Fruit fly (Drosophila melanogaster) whole organism, embryonic: ENCODE data around the gene Cdc37.
A peak's percentile ranks its signal among the peaks of the same experiment; 100 is the strongest.

Experiments
- Ada2b ChIP-seq: fragments of 200-800 bp; sonication (Bioruptor generic); IDR thresholded peaks from 2 replicates; pipeline ENCODE4 v1.3.6; 2022; ENCODE audit warnings: missing biosample characterization, missing genetic modification characterization
- Bgb ChIP-seq: fragments of 200-800 bp; sonication (Bioruptor generic); IDR thresholded peaks from 2 replicates; pipeline ENCODE4 v1.3.6; 2022; ENCODE audit warnings: missing biosample characterization, missing genetic modification characterization; ENCODE audit not compliant: partially characterized antibody
- CG10654 ChIP-seq: fragments of 200-800 bp; sonication (Bioruptor generic); optimal IDR thresholded peaks from 2 replicates; lab custom pipeline; 2016; ENCODE audit warnings: missing biosample characterization, missing genetic modification characterization
- CG12769 ChIP-seq: fragments of 200-800 bp; sonication (Bioruptor generic); optimal IDR thresholded peaks from 2 replicates; lab custom pipeline; 2019; ENCODE audit warnings: missing biosample characterization, mild to moderate bottlenecking, missing genetic modification characterization, moderate library complexity
- CG12942 ChIP-seq: fragments of 200-800 bp; sonication (Bioruptor generic); optimal IDR thresholded peaks from 3 replicates; lab custom pipeline; 2016; ENCODE audit warnings: missing biosample characterization, missing genetic modification characterization
- CG15011 ChIP-seq: fragments of 200-800 bp; sonication (Bioruptor generic); optimal IDR thresholded peaks from 3 replicates; lab custom pipeline; 2018; ENCODE audit warnings: missing biosample characterization, mild to moderate bottlenecking, missing genetic modification characterization
- CG17186 ChIP-seq: fragments of 200-800 bp; sonication (Bioruptor generic); optimal IDR thresholded peaks from 3 replicates; lab custom pipeline; 2017; ENCODE audit warnings: missing biosample characterization, missing genetic modification reagents, missing genetic modification characterization
- CG18476 ChIP-seq: fragments of 200-800 bp; sonication (Bioruptor generic); optimal IDR thresholded peaks from 2 replicates; lab custom pipeline; 2016; ENCODE audit warnings: missing biosample characterization, mild to moderate bottlenecking, missing genetic modification characterization
- CG2116 ChIP-seq: fragments of 200-800 bp; sonication (Bioruptor generic); optimal IDR thresholded peaks from 3 replicates; lab custom pipeline; 2018; ENCODE audit warnings: missing biosample characterization, mild to moderate bottlenecking, missing genetic modification characterization
- CG3281 ChIP-seq: fragments of 200-800 bp; sonication (Bioruptor generic); optimal IDR thresholded peaks from 3 replicates; lab custom pipeline; 2017; ENCODE audit warnings: missing biosample characterization, mild to moderate bottlenecking, missing genetic modification characterization
- CG33213 ChIP-seq: fragments of 200-800 bp; sonication (Bioruptor generic); optimal IDR thresholded peaks from 3 replicates; lab custom pipeline; 2016; ENCODE audit warnings: missing biosample characterization, missing genetic modification characterization
- CG4360 ChIP-seq: fragments of 200-800 bp; sonication (Bioruptor generic); IDR thresholded peaks from 2 replicates; pipeline ENCODE4 v1.3.6; 2022; ENCODE audit warnings: missing biosample characterization, missing genetic modification characterization
- CG4617 ChIP-seq: fragments of 200-800 bp; sonication (Bioruptor generic); optimal IDR thresholded peaks from 3 replicates; lab custom pipeline; 2016; ENCODE audit warnings: missing biosample characterization, missing genetic modification characterization, borderline replicate concordance
- CG7786 ChIP-seq: fragments of 200-800 bp; sonication (Bioruptor generic); optimal IDR thresholded peaks from 2 replicates; lab custom pipeline; 2016; ENCODE audit warnings: missing biosample characterization, missing genetic modification characterization
- CG7928 ChIP-seq: fragments of 200-800 bp; sonication (Bioruptor generic); optimal IDR thresholded peaks from 2 replicates; lab custom pipeline; 2017; ENCODE audit warnings: missing biosample characterization, mild to moderate bottlenecking, missing genetic modification characterization
- CG7963 ChIP-seq: fragments of 200-800 bp; sonication (Bioruptor generic); IDR thresholded peaks from 3 replicates; pipeline ENCODE4 v1.3.6; 2022; ENCODE audit warnings: missing biosample characterization, missing genetic modification characterization; ENCODE audit not compliant: partially characterized antibody
- CG8281 ChIP-seq: fragments of 200-800 bp; sonication (Bioruptor generic); optimal IDR thresholded peaks from 2 replicates; lab custom pipeline; 2018; ENCODE audit warnings: missing biosample characterization, mild to moderate bottlenecking, missing genetic modification characterization, moderate library complexity
- CrebB ChIP-seq: fragments of 200-800 bp; sonication (Bioruptor generic); optimal IDR thresholded peaks from 3 replicates; lab custom pipeline; 2018; ENCODE audit warnings: missing biosample characterization, mild to moderate bottlenecking, missing genetic modification characterization
- Dip2 ChIP-seq: fragments of 200-800 bp; sonication (Bioruptor generic); IDR thresholded peaks from 2 replicates; pipeline ENCODE4 v1.3.6; 2022; ENCODE audit warnings: missing biosample characterization, missing genetic modification characterization
- Dll ChIP-seq: fragments of 200-800 bp; sonication (Bioruptor generic); IDR thresholded peaks from 4 replicates; pipeline ENCODE4 v1.3.6; 2022; ENCODE audit warnings: missing biosample characterization, missing genetic modification characterization; ENCODE audit not compliant: partially characterized antibody
- Dp ChIP-seq: fragments of 200-800 bp; sonication (Bioruptor generic); optimal IDR thresholded peaks from 2 replicates; lab custom pipeline; 2018; ENCODE audit warnings: missing biosample characterization, mild to moderate bottlenecking, missing genetic modification characterization, moderate library complexity
- HLH4C ChIP-seq: fragments of 200-800 bp; sonication (Bioruptor generic); IDR thresholded peaks from 3 replicates; pipeline ENCODE4 v1.3.6; 2022; ENCODE audit warnings: missing biosample characterization, missing genetic modification characterization; ENCODE audit not compliant: partially characterized antibody
- HLH54F ChIP-seq: fragments of 200-800 bp; sonication (Bioruptor generic); optimal IDR thresholded peaks from 3 replicates; lab custom pipeline; 2016; ENCODE audit warnings: missing biosample characterization, missing genetic modification characterization
- Hmr ChIP-seq: fragments of 200-800 bp; sonication (Bioruptor generic); optimal IDR thresholded peaks from 3 replicates; lab custom pipeline; 2017; ENCODE audit warnings: mild to moderate bottlenecking, missing biosample characterization, missing genetic modification reagents, missing genetic modification characterization
- Jarid2 ChIP-seq: fragments of 200-800 bp; sonication (Bioruptor generic); optimal IDR thresholded peaks from 3 replicates; lab custom pipeline; 2017; ENCODE audit warnings: mild to moderate bottlenecking, missing biosample characterization, missing genetic modification reagents, missing genetic modification characterization
- Lhr ChIP-seq: fragments of 200-800 bp; sonication (Bioruptor generic); optimal IDR thresholded peaks from 3 replicates; lab custom pipeline; 2017; ENCODE audit warnings: mild to moderate bottlenecking, missing biosample characterization, missing genetic modification reagents, missing genetic modification characterization
- Nf-YA ChIP-seq: fragments of 200-800 bp; sonication (Bioruptor generic); IDR thresholded peaks from 2 replicates; pipeline ENCODE4 v1.3.6; 2022; ENCODE audit warnings: missing biosample characterization, missing genetic modification characterization
- Sin3A ChIP-seq: fragments of >200 bp; optimal IDR thresholded peaks from 2 replicates; lab custom pipeline; 2018
- Tbp ChIP-seq: fragments of >200 bp; optimal IDR thresholded peaks from 2 replicates; lab custom pipeline; 2018; ENCODE audit warnings: missing biosample characterization, missing genetic modification characterization
- ab ChIP-seq: fragments of 200-800 bp; sonication (Bioruptor generic); optimal IDR thresholded peaks from 2 replicates; lab custom pipeline; 2016; ENCODE audit warnings: missing biosample characterization, missing genetic modification characterization
- al ChIP-seq: fragments of 200-800 bp; sonication (Bioruptor generic); IDR thresholded peaks from 2 replicates; pipeline ENCODE4 v1.3.6; 2022; ENCODE audit warnings: missing biosample characterization, missing genetic modification characterization
- btn ChIP-seq: fragments of 200-800 bp; sonication (Bioruptor generic); optimal IDR thresholded peaks from 2 replicates; lab custom pipeline; 2016; ENCODE audit warnings: missing biosample characterization, missing genetic modification characterization
- cg ChIP-seq: fragments of 200-800 bp; sonication (Bioruptor generic); optimal IDR thresholded peaks from 3 replicates; lab custom pipeline; 2019; ENCODE audit warnings: missing biosample characterization, mild to moderate bottlenecking, missing genetic modification characterization, moderate library complexity
- chm ChIP-seq: fragments of 200-800 bp; sonication (Bioruptor generic); IDR thresholded peaks from 2 replicates; pipeline ENCODE4 v1.3.6; 2022; ENCODE audit warnings: missing biosample characterization, missing genetic modification characterization
- crol ChIP-seq: fragments of 200-800 bp; sonication (Bioruptor generic); IDR thresholded peaks from 2 replicates; pipeline ENCODE4 v1.3.6; 2022; ENCODE audit warnings: missing biosample characterization, missing genetic modification characterization
- crp ChIP-seq, 2 experiments: fragments of 200-800 bp; sonication (Bioruptor generic); optimal IDR thresholded peaks; 2 replicates in 1 of 2; 3 replicates in 1 of 2; lab custom pipeline; 2017; ENCODE audit warnings: missing biosample characterization in 2 of 2, missing genetic modification characterization in 2 of 2, mild to moderate bottlenecking in 1 of 2, moderate library complexity in 1 of 2
- da ChIP-seq: fragments of 200-800 bp; sonication (Bioruptor generic); optimal IDR thresholded peaks from 2 replicates; lab custom pipeline; 2016; ENCODE audit warnings: missing biosample characterization, missing genetic modification characterization
- dpn ChIP-seq, 2 experiments: fragments of 200-800 bp; sonication (Bioruptor generic); optimal IDR thresholded peaks; 3 replicates each; lab custom pipeline; 2016; ENCODE audit warnings: missing biosample characterization in 2 of 2, missing genetic modification characterization in 2 of 2
- ems ChIP-seq: fragments of 200-800 bp; sonication (Bioruptor generic); optimal IDR thresholded peaks from 3 replicates; lab custom pipeline; 2016; ENCODE audit warnings: missing biosample characterization, missing genetic modification characterization
- gce ChIP-seq: fragments of 200-800 bp; sonication (Bioruptor generic); IDR thresholded peaks from 3 replicates; pipeline ENCODE4 v1.3.6; 2022; ENCODE audit warnings: missing biosample characterization, missing genetic modification characterization
- grn ChIP-seq: fragments of 200-800 bp; sonication (Bioruptor generic); optimal IDR thresholded peaks from 3 replicates; lab custom pipeline; 2017; ENCODE audit warnings: missing biosample characterization, missing genetic modification characterization
- lilli ChIP-seq: fragments of 200-800 bp; sonication (Bioruptor generic); optimal IDR thresholded peaks from 3 replicates; lab custom pipeline; 2016; ENCODE audit warnings: missing biosample characterization, missing genetic modification characterization
- nerfin-1 ChIP-seq: fragments of 200-800 bp; sonication (Bioruptor generic); optimal IDR thresholded peaks from 3 replicates; lab custom pipeline; 2019; ENCODE audit warnings: missing biosample characterization, mild to moderate bottlenecking, missing genetic modification characterization, moderate library complexity
- org-1 ChIP-seq: fragments of 200-800 bp; sonication (Bioruptor generic); optimal IDR thresholded peaks from 2 replicates; lab custom pipeline; 2017; ENCODE audit warnings: missing biosample characterization, missing genetic modification characterization
- prd ChIP-seq, 3 experiments: fragments of >200 bp in 2 of 3; fragments of 200-800 bp in 1 of 3; sonication (Bioruptor generic) in 1 of 3; optimal IDR thresholded peaks in 2 of 3; IDR thresholded peaks in 1 of 3; 2 replicates in 2 of 3; 3 replicates in 1 of 3; pipeline versions ENCODE4 v1.3.6 to Lab custom; 2017 to 2022; ENCODE audit warnings: missing biosample characterization in 1 of 3, missing genetic modification characterization in 1 of 3
- tap ChIP-seq: fragments of 200-800 bp; optimal IDR thresholded peaks from 3 replicates; lab custom pipeline; 2019; ENCODE audit warnings: missing biosample characterization, mild to moderate bottlenecking, missing genetic modification characterization, moderate library complexity
- toy ChIP-seq: fragments of 200-800 bp; sonication (Bioruptor generic); IDR thresholded peaks from 2 replicates; pipeline ENCODE4 v1.3.6; 2022; ENCODE audit warnings: missing biosample characterization, missing genetic modification characterization
- vfl ChIP-seq: fragments of 200-800 bp; sonication (Bioruptor generic); optimal IDR thresholded peaks from 2 replicates; lab custom pipeline; 2016; ENCODE audit warnings: missing biosample characterization, missing genetic modification characterization
- vvl ChIP-seq: fragments of 200-800 bp; sonication (Bioruptor generic); IDR thresholded peaks from 2 replicates; pipeline ENCODE4 v1.3.6; 2022; ENCODE audit warnings: missing biosample characterization, missing genetic modification characterization

Gene Cdc37

DNA sequence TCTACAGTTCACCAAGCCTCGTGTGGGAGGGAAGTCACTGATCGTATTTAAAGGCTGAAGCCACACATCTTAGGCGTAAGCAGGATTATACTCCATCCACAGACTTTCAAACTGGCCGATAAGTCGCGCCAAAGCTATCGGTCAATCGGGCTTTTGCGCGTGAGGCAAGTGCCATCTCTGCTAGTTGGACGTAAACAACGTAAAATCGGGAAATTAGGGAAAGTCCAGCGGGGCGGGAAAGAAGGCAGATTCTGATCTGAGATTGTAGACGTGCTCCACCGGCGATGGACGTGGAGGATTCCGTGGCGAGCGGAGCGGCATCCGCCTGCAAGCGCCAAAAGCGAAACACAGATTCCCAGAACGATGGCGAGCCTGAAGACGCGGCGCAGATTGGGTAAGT is 39.0 kb upstream of the Cdc37 start, which contains the start of gene CG8001 (continued):
- TF ChIP-seq gce (GFP tag; lab: Robert Waterston, UW) (no peak), chm (GFP tag; lab: Robert Waterston, UW) (no peak), Bgb (GFP tag; lab: Robert Waterston, UW) (peak; percentile 71), Dll (GFP tag; lab: Robert Waterston, UW) (peak; percentile 61; the same call in 3 of the 4 replicates), tap (no peak), lilli (no peak), prd (optimal IDR thresholded peaks at IDR 0.05; lab: Kevin White, UChicago) (no peak), prd (GFP tag; IDR thresholded peaks at IDR 0.05; lab: Robert Waterston, UW) (no peak), vfl (no peak), CrebB (tag; lab: Kevin White, UChicago) (no peak), cg (GFP tag; lab: Kevin White, UChicago) (no peak), HLH54F (GFP tag; lab: Kevin White, UChicago) (no peak), CG10654 (GFP tag; lab: Kevin White, UChicago) (no peak), CG2116 (GFP tag; lab: Kevin White, UChicago) (peak; percentile 13), Dip2 (GFP tag; lab: Robert Waterston, UW) (no peak), Tbp (GFP tag; lab: Kevin White, UChicago) (no peak), Lhr (GFP tag; lab: Kevin White, UChicago) (no peak), vvl (GFP tag; lab: Robert Waterston, UW) (no peak), CG17186 (GFP tag; lab: Kevin White, UChicago) (peak; percentile 57), CG4617 (no peak), al (no peak), nerfin-1 (tag; lab: Kevin White, UChicago) (no peak), CG12769 (tag; lab: Kevin White, UChicago) (no peak), ab (GFP tag; lab: Kevin White, UChicago) (no peak), da (GFP tag; lab: Kevin White, UChicago) (no peak), Ada2b (GFP tag; lab: Robert Waterston, UW) (no peak), HLH4C (peak; percentile 61), CG7786 (GFP tag; lab: Kevin White, UChicago) (no peak), grn (peak; percentile 31), Dp (GFP tag; lab: Kevin White, UChicago) (peak; percentile 90), dpn (GFP tag; optimal IDR thresholded peaks at IDR 0.05; lab: Kevin White, UChicago) (no peak), org-1 (GFP tag; lab: Kevin White, UChicago) (no peak), crol (GFP tag; lab: Robert Waterston, UW) (peak; percentile 68), CG15011 (no peak), Jarid2 (GFP tag; lab: Kevin White, UChicago) (no peak), CG4360 (GFP tag; lab: Robert Waterston, UW) (no peak), CG12942 (GFP tag; lab: Kevin White, UChicago) (no peak), Sin3A (no peak), CG7963 (GFP tag; lab: Robert Waterston, UW) (peak; percentile 40; the same call in 1 of the 3 replicates), CG7928 (no peak), CG18476 (no peak)

DNA sequence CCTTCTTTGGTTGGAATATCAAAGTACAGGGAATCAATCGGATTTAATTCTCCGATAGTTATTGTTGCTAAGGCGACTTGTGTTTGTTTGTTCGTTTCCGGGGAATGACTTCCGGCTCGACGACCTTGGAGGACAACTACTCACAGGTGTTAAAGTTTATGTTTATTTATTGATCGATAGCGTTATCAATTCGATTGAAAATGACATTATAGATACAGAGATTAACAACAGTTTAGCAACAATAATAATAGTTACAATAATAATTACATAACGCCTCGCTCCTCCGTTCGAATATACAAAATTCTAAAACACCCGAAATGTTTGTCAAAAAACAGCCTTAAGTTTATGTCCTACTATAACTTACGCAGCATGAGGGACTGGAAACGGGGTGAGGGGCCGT is 23.5 kb upstream of the Cdc37 start, which contains the start of gene Dhc62B:
Gene Dhc62B (minus strand): TSS at position 101 of the 400 bp plus-strand sequence.
- no peak for TF ChIP-seq CG8281 (tag; lab: Kevin White, UChicago)
- TF ChIP-seq Hmr (GFP tag; lab: Kevin White, UChicago): no peak
- TF ChIP-seq crp (GFP tag; optimal IDR thresholded peaks at IDR 0.05; lab: Kevin White, UChicago): no peak
- no peak for TF ChIP-seq CG3281 (GFP tag; lab: Kevin White, UChicago)
- TF ChIP-seq toy (GFP tag; lab: Robert Waterston, UW): no peak
- TF ChIP-seq CG33213: no peak
- no peak for TF ChIP-seq Nf-YA (GFP tag; lab: Robert Waterston, UW)
- TF ChIP-seq btn (GFP tag; lab: Kevin White, UChicago): no peak
- no peak for TF ChIP-seq ems (GFP tag; lab: Kevin White, UChicago)
